Fruit fly (Drosophila melanogaster): ENCODE measurements around the gene CG3081.

CG3081 gene

DNA sequence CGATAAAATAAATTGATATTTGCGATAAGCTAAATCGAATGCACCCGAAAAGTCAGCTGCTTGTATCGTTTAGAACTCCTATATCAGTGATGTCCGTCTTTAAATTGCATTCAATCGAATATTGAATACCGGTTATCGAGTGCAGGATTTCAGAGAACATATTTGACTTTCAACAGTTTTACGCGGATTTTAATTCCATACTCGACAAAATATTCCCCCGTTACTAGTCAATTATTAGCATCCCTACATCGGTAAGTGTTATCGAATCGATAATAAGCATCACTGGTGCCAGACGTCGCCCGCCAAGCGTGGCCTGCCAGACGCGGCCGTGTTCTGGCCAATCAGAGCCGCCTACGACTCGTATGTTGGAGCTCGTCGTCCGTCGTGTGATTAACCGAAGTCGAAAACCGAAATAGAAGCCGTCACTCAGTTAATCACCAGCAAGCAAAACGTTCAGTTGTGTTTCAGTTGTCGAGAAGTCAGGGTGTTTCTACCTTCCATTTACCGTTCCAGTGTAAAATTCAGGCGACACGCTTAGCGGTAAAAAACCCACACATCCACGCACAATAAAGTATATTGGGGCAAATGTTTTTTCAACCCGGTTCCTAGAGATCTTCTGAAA, 44.1 kb upstream of the CG3081 start, which contains the start of gene ctp (continued):
- peak; percentile 32 for TF ChIP-seq CG17359 (tag; optimal IDR thresholded peaks at IDR 0.05)
- TF ChIP-seq rib (GFP tag; IDR thresholded peaks at IDR 0.05) = 0 out of 2 replicates have a peak, but pooled peaks have one; percentile 74
- TF ChIP-seq CG2678 (tag; optimal IDR thresholded peaks at IDR 0.05) = peak; percentile 53
- peak; percentile 41 for TF ChIP-seq bab2 (GFP tag; optimal IDR thresholded peaks at IDR 0.05)
- no peak for TF ChIP-seq CG18619 (GFP tag; optimal IDR thresholded peaks at IDR 0.05)
- no peak for TF ChIP-seq fru (optimal IDR thresholded peaks at IDR 0.05)
- peak; percentile 15 for TF ChIP-seq CG10147 (GFP tag; optimal IDR thresholded peaks at IDR 0.05)
- TF ChIP-seq slbo (GFP tag; IDR thresholded peaks at IDR 0.05) = peak; percentile 70
- TF ChIP-seq ERR (GFP tag; optimal IDR thresholded peaks at IDR 0.05) = peak; percentile 34
- TF ChIP-seq lilli (GFP tag; optimal IDR thresholded peaks at IDR 0.05) = peak; percentile 65
- no peak for TF ChIP-seq peb (GFP tag; IDR thresholded peaks at IDR 0.05)
- peak; percentile 28 for TF ChIP-seq HLHmδ (GFP tag; optimal IDR thresholded peaks at IDR 0.05)
- TF ChIP-seq bigmax (GFP tag; optimal IDR thresholded peaks at IDR 0.05) = no peak
- TF ChIP-seq CG3163 (GFP tag; optimal IDR thresholded peaks at IDR 0.05) = peak; percentile 34
- peak; percentile 71 for TF ChIP-seq CG14860 (GFP tag; IDR thresholded peaks at IDR 0.05; ENCODE audit: partially characterized antibody)
- no peak for TF ChIP-seq CG6683 (GFP tag; optimal IDR thresholded peaks at IDR 0.05)
- no peak for TF ChIP-seq CG7357 (GFP tag; IDR thresholded peaks at IDR 0.05)
- peak; percentile 70 for TF ChIP-seq pzg (GFP tag; optimal IDR thresholded peaks at IDR 0.05)
- peak; percentile 76 for TF ChIP-seq CG13287 (GFP tag; IDR thresholded peaks at IDR 0.05; ENCODE audit: partially characterized antibody)
- TF ChIP-seq CG6765 (GFP tag; optimal IDR thresholded peaks at IDR 0.05) = no peak
- TF ChIP-seq CG42726 (GFP tag; IDR thresholded peaks at IDR 0.05; ENCODE audit: partially characterized antibody) = peak; percentile 64; the same call in 1 of the 2 replicates
- peak; percentile 21 for TF ChIP-seq twi (tag; optimal IDR thresholded peaks at IDR 0.05)
- peak; percentile 68 for TF ChIP-seq CG3995 (GFP tag; optimal IDR thresholded peaks at IDR 0.05)
- TF ChIP-seq NC2α (GFP tag; optimal IDR thresholded peaks at IDR 0.05) = no peak
- TF ChIP-seq Asciz (GFP tag; optimal IDR thresholded peaks at IDR 0.05) = peak; percentile 100
- TF ChIP-seq Hr3 (GFP tag; optimal IDR thresholded peaks at IDR 0.05) = peak; percentile 35
- peak; percentile 25 for TF ChIP-seq dmrt11E (tag; optimal IDR thresholded peaks at IDR 0.05)
- TF ChIP-seq CG1602 (GFP tag; optimal IDR thresholded peaks at IDR 0.05) = no peak
- TF ChIP-seq CG12155 (GFP tag; optimal IDR thresholded peaks at IDR 0.05) = peak; percentile 40
- TF ChIP-seq Nf-YB (GFP tag; optimal IDR thresholded peaks at IDR 0.05) = peak; percentile 98
- no peak for TF ChIP-seq CG7372 (GFP tag; IDR thresholded peaks at IDR 0.05)
- TF ChIP-seq ci (GFP tag; IDR thresholded peaks at IDR 0.05) = peak; percentile 69; the same call in 2 of the 3 replicates
- TF ChIP-seq Nf-YC (tag; optimal IDR thresholded peaks at IDR 0.05) = peak; percentile 100
- no peak for TF ChIP-seq tio (GFP tag; optimal IDR thresholded peaks at IDR 0.05)
- TF ChIP-seq fd96Cb (tag; optimal IDR thresholded peaks at IDR 0.05) = peak; percentile 1
- TF ChIP-seq wek (GFP tag; optimal IDR thresholded peaks at IDR 0.05) = no peak
- peak; percentile 27 for TF ChIP-seq oc (tag; optimal IDR thresholded peaks at IDR 0.05)
- TF ChIP-seq gem (tag; optimal IDR thresholded peaks at IDR 0.05) = peak; percentile 55
- peak; percentile 72 for TF ChIP-seq nerfin-2 (GFP tag; IDR thresholded peaks at IDR 0.05; ENCODE audit: partially characterized antibody)
- peak; percentile 11 for TF ChIP-seq CG4707 (GFP tag; optimal IDR thresholded peaks at IDR 0.05)
- TF ChIP-seq Max (GFP tag; optimal IDR thresholded peaks at IDR 0.05) = no peak
- TF ChIP-seq Myb (GFP tag; optimal IDR thresholded peaks at IDR 0.05) = peak; percentile 49
- TF ChIP-seq B-H2 (GFP tag; optimal IDR thresholded peaks at IDR 0.05) = peak; percentile 56
- TF ChIP-seq CG7928 (GFP tag; optimal IDR thresholded peaks at IDR 0.05) = peak; percentile 10
- no peak for TF ChIP-seq CG43689 (GFP tag; IDR thresholded peaks at IDR 0.05)
- TF ChIP-seq gro (GFP tag; optimal IDR thresholded peaks at IDR 0.05) = peak; percentile 38
- TF ChIP-seq Atf-2 (GFP tag; optimal IDR thresholded peaks at IDR 0.05) = peak; percentile 3
- TF ChIP-seq al (GFP tag; IDR thresholded peaks at IDR 0.05) = peak; percentile 30; the same call in 1 of the 2 replicates
- TF ChIP-seq CG6813 (GFP tag; optimal IDR thresholded peaks at IDR 0.05) = peak; percentile 42

Data from whole organism, embryonic.